Worm (Caenorhabditis elegans) whole organism, L4 larva: ENCODE data around the gene gst-1.

Source experiments
- D1046.2 ChIP-seq: fragments of 200-800 bp; sonication (Bioruptor generic); IDR thresholded peaks from 2 replicates; pipeline ENCODE4 v1.3.6; 2022; ENCODE audit warnings: missing genetic modification characterization, missing compliant biosample characterization
- F10B5.3 ChIP-seq: sonication (generic microtip); optimal IDR thresholded peaks from 2 replicates; lab custom pipeline; 2016; ENCODE audit warnings: mild to moderate bottlenecking, missing genetic modification characterization, missing compliant biosample characterization
- Y75B8A.6 ChIP-seq: fragments of 200-800 bp; sonication (Bioruptor generic); IDR thresholded peaks from 2 replicates; pipeline ENCODE4 v1.3.6; 2022; ENCODE audit warnings: missing genetic modification reagents, missing genetic modification characterization, missing compliant biosample characterization
- aha-1 ChIP-seq: fragments of 150-350 bp; peaks from one replicate; lab custom pipeline; 2014; ENCODE audit warnings: missing biosample characterization, missing genetic modification characterization
- ceh-20 ChIP-seq: fragments of 200-800 bp; sonication (Bioruptor generic); IDR thresholded peaks from 2 replicates; pipeline ENCODE4 v1.3.6; 2022; ENCODE audit warnings: missing genetic modification reagents, missing genetic modification characterization, missing compliant biosample characterization
- ceh-32 ChIP-seq: sonication (generic microtip); optimal IDR thresholded peaks from 2 replicates; lab custom pipeline; 2016; ENCODE audit warnings: mild to moderate bottlenecking, missing genetic modification characterization, missing compliant biosample characterization; ENCODE audit not compliant: poor library complexity
- ces-1 ChIP-seq: fragments of 150-350 bp; sonication (generic microtip); optimal IDR thresholded peaks from 4 replicates; lab custom pipeline; 2014; ENCODE audit warnings: missing biosample characterization, missing genetic modification reagents, missing genetic modification characterization
- ctbp-1 ChIP-seq: fragments of 200-800 bp; sonication (Bioruptor generic); IDR thresholded peaks from 2 replicates; pipeline ENCODE4 v1.3.6; 2022; ENCODE audit warnings: missing genetic modification reagents, missing genetic modification characterization, missing compliant biosample characterization
- daf-12 ChIP-seq: fragments of 150-350 bp; optimal IDR thresholded peaks from 2 replicates; lab custom pipeline; 2014; ENCODE audit warnings: missing biosample characterization, missing genetic modification reagents, missing genetic modification characterization
- daf-19 ChIP-seq: fragments of 200-800 bp; sonication (Bioruptor generic); conservative IDR thresholded peaks from 2 replicates; pipeline ENCODE4 v1.3.6; 2022; ENCODE audit warnings: missing genetic modification characterization, missing compliant biosample characterization
- daf-8 ChIP-seq: fragments of 200-800 bp; sonication (Bioruptor generic); IDR thresholded peaks from 2 replicates; pipeline ENCODE4 v1.3.6; 2022; ENCODE audit warnings: missing genetic modification characterization, missing compliant biosample characterization
- dmd-6 ChIP-seq: fragments of 200-800 bp; sonication (Bioruptor generic); IDR thresholded peaks from 2 replicates; pipeline ENCODE4 v1.3.6; 2022; ENCODE audit warnings: missing genetic modification reagents, missing genetic modification characterization, missing compliant biosample characterization
- egl-27 ChIP-seq: sonication (generic microtip); optimal IDR thresholded peaks from 3 replicates; lab custom pipeline; 2017; ENCODE audit warnings: missing biosample characterization, missing genetic modification reagents, missing genetic modification characterization
- egl-43 ChIP-seq: fragments of 200-800 bp; sonication (Bioruptor generic); IDR thresholded peaks from 2 replicates; pipeline ENCODE4 v1.3.6; 2022; ENCODE audit warnings: missing genetic modification reagents, missing genetic modification characterization, missing compliant biosample characterization
- gei-8 ChIP-seq: fragments of 200-800 bp; sonication (Bioruptor generic); optimal IDR thresholded peaks from 2 replicates; lab custom pipeline; 2018; ENCODE audit warnings: mild to moderate bottlenecking, missing genetic modification characterization, missing compliant biosample characterization
- lim-7 ChIP-seq: fragments of 200-800 bp; sonication (Bioruptor generic); IDR thresholded peaks from 2 replicates; pipeline ENCODE4 v1.3.6; 2022; ENCODE audit warnings: missing genetic modification characterization, missing compliant biosample characterization
- lin-1 ChIP-seq: fragments of 200-800 bp; sonication (Bioruptor generic); IDR thresholded peaks from 2 replicates; pipeline ENCODE4 v1.3.6; 2022; ENCODE audit warnings: missing genetic modification reagents, missing genetic modification characterization, missing compliant biosample characterization
- lin-38 ChIP-seq: fragments of 200-800 bp; sonication (Bioruptor generic); IDR thresholded peaks from 2 replicates; pipeline ENCODE4 v1.3.6; 2022; ENCODE audit warnings: missing genetic modification reagents, missing genetic modification characterization, missing compliant biosample characterization
- mdt-29 ChIP-seq: fragments of 200-800 bp; sonication (Bioruptor generic); IDR thresholded peaks from 2 replicates; pipeline ENCODE4 v1.3.6; 2022; ENCODE audit warnings: missing genetic modification reagents, missing genetic modification characterization, missing compliant biosample characterization
- mep-1 ChIP-seq: fragments of 150-350 bp; sonication (generic microtip); optimal IDR thresholded peaks from 3 replicates; lab custom pipeline; 2014; ENCODE audit warnings: missing biosample characterization, missing genetic modification characterization
- mes-2 ChIP-seq: sonication (generic microtip); optimal IDR thresholded peaks from 2 replicates; lab custom pipeline; 2016; ENCODE audit warnings: missing genotype, mild to moderate bottlenecking, missing genetic modification characterization, missing compliant biosample characterization; ENCODE audit not compliant: poor library complexity, severe bottlenecking
- mxl-3 ChIP-seq: fragments of 200-800 bp; sonication (Bioruptor generic); optimal IDR thresholded peaks from 2 replicates; lab custom pipeline; 2018; ENCODE audit warnings: mild to moderate bottlenecking, missing genetic modification characterization, missing compliant biosample characterization
- nhr-11 ChIP-seq: fragments of 150-350 bp; optimal IDR thresholded peaks from 2 replicates; lab custom pipeline; 2014; ENCODE audit warnings: missing biosample characterization, missing genetic modification characterization
- nhr-237 ChIP-seq: sonication (generic microtip); optimal IDR thresholded peaks from 2 replicates; lab custom pipeline; 2017; ENCODE audit warnings: missing biosample characterization, missing genetic modification characterization
- nhr-25 ChIP-seq: sonication (generic microtip); optimal IDR thresholded peaks from 2 replicates; lab custom pipeline; 2017; ENCODE audit warnings: missing genetic modification characterization, mild to moderate bottlenecking, missing compliant biosample characterization, antibody characterized with exemption, moderate library complexity, borderline replicate concordance; ENCODE audit not compliant: insufficient read depth
- nhr-28 ChIP-seq: fragments of 150-350 bp; optimal IDR thresholded peaks from 2 replicates; lab custom pipeline; 2014; ENCODE audit warnings: missing biosample characterization, missing genetic modification characterization
- nhr-41 ChIP-seq: fragments of 200-800 bp; sonication (Bioruptor generic); IDR thresholded peaks from 2 replicates; pipeline ENCODE4 v1.3.6; 2022; ENCODE audit warnings: missing genetic modification reagents, missing genetic modification characterization, missing compliant biosample characterization
- nhr-6 ChIP-seq: fragments of 150-350 bp; optimal IDR thresholded peaks from 2 replicates; lab custom pipeline; 2014; ENCODE audit warnings: missing biosample characterization, missing genetic modification characterization
- nhr-77 ChIP-seq: fragments of 150-350 bp; optimal IDR thresholded peaks from 2 replicates; lab custom pipeline; 2014; ENCODE audit warnings: missing biosample characterization, missing genetic modification characterization
- php-3 ChIP-seq: fragments of 200-800 bp; sonication (Bioruptor generic); IDR thresholded peaks from 2 replicates; pipeline ENCODE4 v1.3.6; 2022; ENCODE audit warnings: missing genetic modification reagents, missing genetic modification characterization, missing compliant biosample characterization
- sdz-12 ChIP-seq: fragments of 200-800 bp; sonication (Bioruptor generic); optimal IDR thresholded peaks from 2 replicates; lab custom pipeline; 2018; ENCODE audit warnings: mild to moderate bottlenecking, missing genetic modification characterization, missing compliant biosample characterization
- snpc-1.2 ChIP-seq: fragments of 200-800 bp; sonication (Bioruptor generic); IDR thresholded peaks from 2 replicates; pipeline ENCODE4 v1.3.6; 2022; ENCODE audit warnings: missing genetic modification reagents, missing genetic modification characterization, missing compliant biosample characterization
- snpc-4 ChIP-seq: fragments of 150-350 bp; optimal IDR thresholded peaks from 2 replicates; lab custom pipeline; 2014; ENCODE audit warnings: missing biosample characterization, missing genetic modification characterization
- spr-1 ChIP-seq: sonication (generic microtip); optimal IDR thresholded peaks from 2 replicates; lab custom pipeline; 2016; ENCODE audit warnings: mild to moderate bottlenecking, missing genetic modification characterization, missing compliant biosample characterization
- zfp-2 ChIP-seq: sonication (generic microtip); optimal IDR thresholded peaks from 2 replicates; lab custom pipeline; 2016; ENCODE audit warnings: mild to moderate bottlenecking, missing genetic modification characterization, missing compliant biosample characterization
- zip-11 ChIP-seq: fragments of 200-800 bp; sonication (Bioruptor generic); IDR thresholded peaks from 2 replicates; pipeline ENCODE4 v1.3.6; 2022; ENCODE audit warnings: missing genetic modification characterization, missing compliant biosample characterization
- ztf-11 ChIP-seq: fragments of 150-350 bp; optimal IDR thresholded peaks from 2 replicates; lab custom pipeline; 2014; ENCODE audit warnings: missing biosample characterization, missing genetic modification characterization

Gene gst-1

DNA sequence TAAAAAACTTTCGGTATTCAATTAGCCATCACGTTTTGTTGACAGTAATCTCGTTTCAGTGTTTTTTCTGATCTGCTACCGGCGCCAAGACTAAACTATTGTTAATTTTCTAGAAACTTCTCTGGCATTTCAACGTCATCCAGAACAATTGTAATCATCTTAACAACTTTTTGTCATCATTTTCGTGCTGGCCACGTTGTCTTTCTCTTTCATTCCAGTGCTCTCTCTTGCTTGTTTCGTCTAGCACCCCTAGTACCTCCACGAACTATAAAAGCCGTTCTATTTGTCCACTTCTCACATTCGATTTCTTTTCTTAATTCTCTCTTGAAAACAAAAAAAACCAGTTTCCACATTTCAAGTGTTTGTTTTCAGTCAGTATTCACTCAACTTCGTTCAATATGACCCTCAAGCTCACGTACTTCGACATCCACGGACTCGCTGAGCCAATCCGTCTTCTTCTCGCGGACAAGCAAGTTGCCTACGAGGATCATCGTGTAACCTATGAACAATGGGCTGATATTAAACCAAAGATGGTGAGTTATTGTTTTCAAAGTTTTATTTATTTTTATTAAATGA is at the start of gene gst-1 (continued):
- no peak for TF ChIP-seq spr-1 (tag; lab: Kevin White, UChicago)
- TF ChIP-seq lim-7 = no peak
- no peak for TF ChIP-seq ceh-32
- no peak for TF ChIP-seq ceh-20 (GFP tag; lab: Robert Waterston, UW)
- no peak for TF ChIP-seq D1046.2 (GFP tag; lab: Robert Waterston, UW)
- no peak; the same call in 1 of the 2 replicates for TF ChIP-seq lin-1 (GFP tag; lab: Robert Waterston, UW)
- peak; percentile 62 for TF ChIP-seq mxl-3 (GFP tag; lab: Kevin White, UChicago)
- no peak for TF ChIP-seq ztf-11 (tag; lab: Kevin White, UChicago)
- no peak for TF ChIP-seq nhr-11 (tag; lab: Kevin White, UChicago)
- TF ChIP-seq egl-27 (tag; lab: Kevin White, UChicago) = no peak
- no peak for TF ChIP-seq Y75B8A.6 (GFP tag; lab: Robert Waterston, UW)
- TF ChIP-seq daf-8 (GFP tag; lab: Robert Waterston, UW) = no peak
- TF ChIP-seq lin-38 (GFP tag; lab: Robert Waterston, UW) = peak; percentile 46; the same call in 1 of the 2 replicates
- no peak for TF ChIP-seq F10B5.3 (tag; lab: Kevin White, UChicago)
- no peak for TF ChIP-seq nhr-77 (tag; lab: Kevin White, UChicago)
- no peak for TF ChIP-seq nhr-6 (tag; lab: Kevin White, UChicago)
- TF ChIP-seq nhr-25 = no peak
- TF ChIP-seq php-3 (GFP tag; lab: Robert Waterston, UW) = no peak
- TF ChIP-seq zfp-2 (tag; lab: Kevin White, UChicago) = no peak
- peak; percentile 54 for TF ChIP-seq dmd-6
- TF ChIP-seq ctbp-1 (GFP tag; lab: Robert Waterston, UW) = no peak
- TF ChIP-seq snpc-4 (tag; lab: Kevin White, UChicago) = no peak
- no peak for TF ChIP-seq nhr-41
- TF ChIP-seq mep-1 = no peak
- TF ChIP-seq gei-8 (GFP tag; lab: Kevin White, UChicago) = no peak

DNA sequence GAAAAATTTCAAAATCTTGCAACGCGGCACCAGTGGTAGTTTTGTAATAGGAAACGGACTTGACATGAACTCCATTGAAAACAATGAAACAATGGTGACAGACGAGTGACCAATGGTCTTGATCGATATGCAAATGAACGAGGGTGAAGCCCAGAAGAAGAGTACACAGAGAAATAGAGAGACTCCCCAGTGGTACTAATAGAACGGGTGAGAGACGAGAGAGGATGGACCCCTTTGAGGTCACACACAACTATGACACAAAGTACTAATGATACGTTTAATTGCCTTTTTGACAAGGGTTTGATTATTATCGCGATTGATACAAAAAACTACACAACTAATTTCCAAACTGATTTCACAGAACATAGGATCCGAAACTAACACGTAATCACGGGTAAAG is 49.1 kb upstream of the gst-1 start, which contains the start of gene F59B2.8:
Gene F59B2.8 (minus strand): TSS at position 151 of the 400 bp plus-strand sequence.
- TF ChIP-seq aha-1 (tag; lab: Kevin White, UChicago) (peak; percentile 6), mes-2 (tag; lab: Kevin White, UChicago) (peak; percentile 29), ceh-32 (no peak)
- TF ChIP-seq, all 104 proteins: peak for 2

DNA sequence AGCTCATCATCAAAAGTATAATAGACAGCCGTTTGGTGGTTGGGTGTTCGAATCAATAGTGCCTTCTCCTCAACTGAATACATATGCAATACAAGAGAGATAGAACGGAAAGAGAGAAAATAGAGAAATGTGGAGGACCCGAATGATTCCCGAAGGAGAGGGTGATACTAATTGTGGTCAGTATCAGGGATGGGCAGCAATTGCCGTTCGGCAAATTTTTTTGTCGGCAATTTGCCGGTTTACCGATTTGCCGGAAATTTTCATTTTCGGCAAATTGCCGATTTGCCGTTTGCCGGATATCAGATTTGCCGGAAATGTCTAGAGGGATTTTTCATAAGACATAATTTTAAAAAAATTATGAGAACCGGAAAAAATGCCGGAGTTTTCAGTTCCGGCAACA is 46.8 kb upstream of the gst-1 start, which contains the start of gene F59B2.9:
Gene F59B2.9 (minus strand): TSS at position 101 of the 400 bp plus-strand sequence.
- no peak for TF ChIP-seq snpc-1.2 (GFP tag; lab: Robert Waterston, UW)
- no peak for TF ChIP-seq nhr-237 (tag; lab: Kevin White, UChicago)
- no peak for TF ChIP-seq daf-12 (tag; lab: Kevin White, UChicago)
- no peak for TF ChIP-seq zip-11 (GFP tag; lab: Robert Waterston, UW)
- TF ChIP-seq egl-43 (GFP tag; lab: Robert Waterston, UW) = no peak
- TF ChIP-seq nhr-28 (tag; lab: Kevin White, UChicago) = no peak
- no peak for TF ChIP-seq ces-1 (GFP tag; lab: Kevin White, UChicago)
- TF ChIP-seq daf-19 (GFP tag; lab: Robert Waterston, UW) = no peak
- TF ChIP-seq mdt-29 (GFP tag; lab: Robert Waterston, UW) = no peak
- no peak for TF ChIP-seq dmd-6
- TF ChIP-seq sdz-12 (GFP tag; lab: Kevin White, UChicago) = no peak
- TF ChIP-seq egl-27 (tag; lab: Kevin White, UChicago) = no peak
